In genomic region chrX:23007399-23007798, dm6 we compare ENCODE assay signal across 1 fruit fly cellular context.
TF ChIP-seq lines count a peak whose summit lies in the region.

No protein-coding gene starts in this region.

TF ChIP-seq in whole organism, embryonic, 481 proteins besides CTCF, POLR2A, EP300 and RAD21 (continued from another document and continues in another):
- no peak for TF ChIP-seq Bteb2 (GFP tag; optimal IDR thresholded peaks at IDR 0.05; lab: Kevin White, UChicago)
- peak; percentile 61 for TF ChIP-seq CG1603 (tag; optimal IDR thresholded peaks at IDR 0.05; lab: Kevin White, UChicago)
- TF ChIP-seq Dad (GFP tag; optimal IDR thresholded peaks at IDR 0.05; lab: Kevin White, UChicago): no peak
- no peak for TF ChIP-seq Poxn (GFP tag; IDR thresholded peaks at IDR 0.05; lab: Robert Waterston, UW)
- TF ChIP-seq CG3726 (GFP tag; IDR thresholded peaks at IDR 0.05; lab: Robert Waterston, UW): no peak
- no peak for TF ChIP-seq Oaz (GFP tag; IDR thresholded peaks at IDR 0.05; lab: Robert Waterston, UW)
- no peak for TF ChIP-seq kni (GFP tag; optimal IDR thresholded peaks at IDR 0.05; lab: Kevin White, UChicago)
- peak; percentile 23 for TF ChIP-seq Xbp1 (GFP tag; optimal IDR thresholded peaks at IDR 0.05; lab: Kevin White, UChicago)
- no peak for TF ChIP-seq CG16779 (GFP tag; IDR thresholded peaks at IDR 0.05; lab: Robert Waterston, UW)
- TF ChIP-seq CG15479 (GFP tag; optimal IDR thresholded peaks at IDR 0.05; lab: Kevin White, UChicago): no peak
- no peak for TF ChIP-seq tup (GFP tag; optimal IDR thresholded peaks at IDR 0.05; lab: Kevin White, UChicago)
- TF ChIP-seq CG32767 (GFP tag; IDR thresholded peaks at IDR 0.05; lab: Robert Waterston, UW): no peak
- peak; percentile 98 for TF ChIP-seq Bgb (GFP tag; IDR thresholded peaks at IDR 0.05; lab: Robert Waterston, UW; ENCODE audit: partially characterized antibody)
- no peak for TF ChIP-seq sim (GFP tag; IDR thresholded peaks at IDR 0.05; lab: Robert Waterston, UW)
- TF ChIP-seq CG9727 (GFP tag; optimal IDR thresholded peaks at IDR 0.05; lab: Kevin White, UChicago): peak; percentile 36
- no peak for TF ChIP-seq Doc2 (GFP tag; IDR thresholded peaks at IDR 0.05; lab: Robert Waterston, UW)
- peak; percentile 93 for TF ChIP-seq CG3995 (GFP tag; optimal IDR thresholded peaks at IDR 0.05; lab: Kevin White, UChicago)
- TF ChIP-seq pho (GFP tag; optimal IDR thresholded peaks at IDR 0.05; lab: Kevin White, UChicago): no peak
- TF ChIP-seq esg (GFP tag; conservative IDR thresholded peaks at IDR 0.05; lab: Robert Waterston, UW): no peak
- no peak for TF ChIP-seq CG33557 (GFP tag; optimal IDR thresholded peaks at IDR 0.05; lab: Kevin White, UChicago)
- TF ChIP-seq slp2 (GFP tag; optimal IDR thresholded peaks at IDR 0.05; lab: Kevin White, UChicago): no peak
- no peak for TF ChIP-seq h (optimal IDR thresholded peaks at IDR 0.05; lab: Kevin White, UChicago)
- no peak for TF ChIP-seq crc (GFP tag; optimal IDR thresholded peaks at IDR 0.05; lab: Kevin White, UChicago)
- no peak for TF ChIP-seq CG7786 (GFP tag; optimal IDR thresholded peaks at IDR 0.05; lab: Kevin White, UChicago)
- TF ChIP-seq unpg (GFP tag; optimal IDR thresholded peaks at IDR 0.05; lab: Kevin White, UChicago): peak; percentile 43
- no peak for TF ChIP-seq ewg (GFP tag; optimal IDR thresholded peaks at IDR 0.05; lab: Kevin White, UChicago)
- TF ChIP-seq Taf1 (GFP tag; IDR thresholded peaks at IDR 0.05; lab: Robert Waterston, UW): no peak
- TF ChIP-seq mld (GFP tag; IDR thresholded peaks at IDR 0.05; lab: Robert Waterston, UW; ENCODE audit: partially characterized antibody): peak; percentile 97
- TF ChIP-seq CG34376 (GFP tag; optimal IDR thresholded peaks at IDR 0.05; lab: Kevin White, UChicago): no peak
- no peak for TF ChIP-seq CG17385 (GFP tag; optimal IDR thresholded peaks at IDR 0.05; lab: Kevin White, UChicago)
- TF ChIP-seq oc (tag; optimal IDR thresholded peaks at IDR 0.05; lab: Kevin White, UChicago): no peak
- TF ChIP-seq nerfin-2 (GFP tag; IDR thresholded peaks at IDR 0.05; lab: Robert Waterston, UW; ENCODE audit: partially characterized antibody): peak; percentile 97
- TF ChIP-seq tna (GFP tag; IDR thresholded peaks at IDR 0.05; lab: Robert Waterston, UW; ENCODE audit: partially characterized antibody): peak; percentile 98
- no peak for TF ChIP-seq zf30C (GFP tag; optimal IDR thresholded peaks at IDR 0.05; lab: Kevin White, UChicago)
- TF ChIP-seq HLH4C (GFP tag; IDR thresholded peaks at IDR 0.05; lab: Robert Waterston, UW; ENCODE audit: partially characterized antibody): peak; percentile 97
- TF ChIP-seq CG7372 (GFP tag; IDR thresholded peaks at IDR 0.05; lab: Robert Waterston, UW): no peak
- TF ChIP-seq CG17361 (GFP tag; IDR thresholded peaks at IDR 0.05; lab: Robert Waterston, UW): peak; percentile 51; the same call in 2 of the 3 replicates
- no peak for TF ChIP-seq jigr1 (GFP tag; IDR thresholded peaks at IDR 0.05; lab: Robert Waterston, UW)
- TF ChIP-seq run (tag; optimal IDR thresholded peaks at IDR 0.05; lab: Kevin White, UChicago): no peak
- TF ChIP-seq CG6813 (GFP tag; optimal IDR thresholded peaks at IDR 0.05; lab: Kevin White, UChicago): no peak
- no peak for TF ChIP-seq rib (GFP tag; IDR thresholded peaks at IDR 0.05; lab: Robert Waterston, UW)
- TF ChIP-seq CG12071 (GFP tag; optimal IDR thresholded peaks at IDR 0.05; lab: Kevin White, UChicago): no peak
- TF ChIP-seq CG6765 (GFP tag; optimal IDR thresholded peaks at IDR 0.05; lab: Kevin White, UChicago): no peak
- TF ChIP-seq CG18599 (GFP tag; optimal IDR thresholded peaks at IDR 0.05; lab: Kevin White, UChicago): no peak
- no peak for TF ChIP-seq CG8944 (GFP tag; optimal IDR thresholded peaks at IDR 0.05; lab: Kevin White, UChicago)
- TF ChIP-seq cas (GFP tag; IDR thresholded peaks at IDR 0.05; lab: Robert Waterston, UW): no peak
- peak; percentile 70; the same call in 1 of the 3 replicates for TF ChIP-seq CG2199 (GFP tag; IDR thresholded peaks at IDR 0.05; lab: Robert Waterston, UW)
- no peak for TF ChIP-seq Ada2b (GFP tag; IDR thresholded peaks at IDR 0.05; lab: Robert Waterston, UW)
- TF ChIP-seq BEAF-32 (GFP tag; optimal IDR thresholded peaks at IDR 0.05; lab: Kevin White, UChicago): peak; percentile 91
- TF ChIP-seq Dll (GFP tag; IDR thresholded peaks at IDR 0.05; lab: Robert Waterston, UW; ENCODE audit: partially characterized antibody): peak; percentile 93
- no peak for TF ChIP-seq CG13296 (GFP tag; optimal IDR thresholded peaks at IDR 0.05; lab: Kevin White, UChicago)
- TF ChIP-seq CG12659 (GFP tag; optimal IDR thresholded peaks at IDR 0.05; lab: Kevin White, UChicago): peak; percentile 50
- TF ChIP-seq Ravus (GFP tag; IDR thresholded peaks at IDR 0.05; lab: Robert Waterston, UW): no peak
- TF ChIP-seq Scr (GFP tag; IDR thresholded peaks at IDR 0.05; lab: Robert Waterston, UW; ENCODE audit: partially characterized antibody): peak; percentile 95
- no peak for TF ChIP-seq Mes4 (GFP tag; optimal IDR thresholded peaks at IDR 0.05; lab: Kevin White, UChicago)
- TF ChIP-seq abd-A (tag; optimal IDR thresholded peaks at IDR 0.05; lab: Kevin White, UChicago): no peak
- TF ChIP-seq p53 (GFP tag; optimal IDR thresholded peaks at IDR 0.05; lab: Kevin White, UChicago): no peak
- peak; percentile 29 for TF ChIP-seq CG11504 (tag; optimal IDR thresholded peaks at IDR 0.05; lab: Kevin White, UChicago)
- no peak for TF ChIP-seq CG8089 (GFP tag; optimal IDR thresholded peaks at IDR 0.05; lab: Kevin White, UChicago)
- no peak for TF ChIP-seq CG14014 (GFP tag; IDR thresholded peaks at IDR 0.05; lab: Robert Waterston, UW)
- peak; percentile 39 for TF ChIP-seq Sox100B (GFP tag; optimal IDR thresholded peaks at IDR 0.05; lab: Kevin White, UChicago)
- TF ChIP-seq bcd (GFP tag; optimal IDR thresholded peaks at IDR 0.05; lab: Kevin White, UChicago): no peak
- peak; percentile 38; the same call in 1 of the 2 replicates for TF ChIP-seq ssp (GFP tag; IDR thresholded peaks at IDR 0.05; lab: Robert Waterston, UW)
- TF ChIP-seq CG4360 (GFP tag; IDR thresholded peaks at IDR 0.05; lab: Robert Waterston, UW): no peak
- TF ChIP-seq Fer1 (GFP tag; optimal IDR thresholded peaks at IDR 0.05; lab: Kevin White, UChicago): no peak
- TF ChIP-seq ERR (GFP tag; optimal IDR thresholded peaks at IDR 0.05; lab: Kevin White, UChicago): no peak
- no peak for TF ChIP-seq gsb-n (tag; optimal IDR thresholded peaks at IDR 0.05; lab: Kevin White, UChicago)
- TF ChIP-seq gro (GFP tag; optimal IDR thresholded peaks at IDR 0.05; lab: Kevin White, UChicago): no peak
- no peak for TF ChIP-seq fd96Cb (tag; optimal IDR thresholded peaks at IDR 0.05; lab: Kevin White, UChicago)
- no peak for TF ChIP-seq CG4820 (GFP tag; optimal IDR thresholded peaks at IDR 0.05; lab: Kevin White, UChicago)
- no peak for TF ChIP-seq dmrt11E (tag; optimal IDR thresholded peaks at IDR 0.05; lab: Kevin White, UChicago)
- TF ChIP-seq Med (GFP tag; lab: Kevin White, UChicago): peak; percentile 82
- no peak for TF ChIP-seq CG1602 (GFP tag; optimal IDR thresholded peaks at IDR 0.05; lab: Kevin White, UChicago)
- no peak for TF ChIP-seq eve (GFP tag; optimal IDR thresholded peaks at IDR 0.05; lab: Kevin White, UChicago)
- TF ChIP-seq dpn (GFP tag; optimal IDR thresholded peaks at IDR 0.05; lab: Kevin White, UChicago): no peak
- peak; percentile 52; the same call in 1 of the 3 replicates for TF ChIP-seq dysf (GFP tag; IDR thresholded peaks at IDR 0.05; lab: Robert Waterston, UW)
- peak; percentile 1 for TF ChIP-seq CG4424 (GFP tag; optimal IDR thresholded peaks at IDR 0.05; lab: Kevin White, UChicago)
- TF ChIP-seq Fer2 (tag; optimal IDR thresholded peaks at IDR 0.05; lab: Kevin White, UChicago): no peak
- TF ChIP-seq CG14860 (GFP tag; IDR thresholded peaks at IDR 0.05; lab: Robert Waterston, UW; ENCODE audit: partially characterized antibody): peak; percentile 96
- TF ChIP-seq CoRest (tag; optimal IDR thresholded peaks at IDR 0.05; lab: Kevin White, UChicago): peak; percentile 50
- TF ChIP-seq MTF-1 (GFP tag; optimal IDR thresholded peaks at IDR 0.05; lab: Kevin White, UChicago; ENCODE audit: borderline replicate concordance): no peak
- no peak for TF ChIP-seq lilli (GFP tag; optimal IDR thresholded peaks at IDR 0.05; lab: Kevin White, UChicago)
- TF ChIP-seq jumu (GFP tag; optimal IDR thresholded peaks at IDR 0.05; lab: Kevin White, UChicago): no peak
- no peak for TF ChIP-seq gsb (GFP tag; IDR thresholded peaks at IDR 0.05; lab: Robert Waterston, UW)
- peak; percentile 11 for TF ChIP-seq sd (tag; optimal IDR thresholded peaks at IDR 0.05; lab: Kevin White, UChicago)
- TF ChIP-seq peb (GFP tag; IDR thresholded peaks at IDR 0.05; lab: Robert Waterston, UW): no peak
- TF ChIP-seq CG1024 (GFP tag; IDR thresholded peaks at IDR 0.05; lab: Robert Waterston, UW): peak; percentile 26; the same call in 1 of the 2 replicates
- TF ChIP-seq MESR4 (GFP tag; optimal IDR thresholded peaks at IDR 0.05; lab: Kevin White, UChicago): no peak
- TF ChIP-seq chm (GFP tag; IDR thresholded peaks at IDR 0.05; lab: Robert Waterston, UW): no peak
- TF ChIP-seq dmrt99B (tag; optimal IDR thresholded peaks at IDR 0.05; lab: Kevin White, UChicago): peak; percentile 30
- TF ChIP-seq vfl (GFP tag; optimal IDR thresholded peaks at IDR 0.05; lab: Kevin White, UChicago): no peak
- peak; percentile 7 for TF ChIP-seq grau (tag; optimal IDR thresholded peaks at IDR 0.05; lab: Kevin White, UChicago)
- no peak for TF ChIP-seq CG9609 (GFP tag; optimal IDR thresholded peaks at IDR 0.05; lab: Kevin White, UChicago)
- no peak for TF ChIP-seq lab (GFP tag; optimal IDR thresholded peaks at IDR 0.05; lab: Kevin White, UChicago)
- TF ChIP-seq CG17802 (tag; optimal IDR thresholded peaks at IDR 0.05; lab: Kevin White, UChicago): no peak
- peak; percentile 38 for TF ChIP-seq CG2712 (tag; optimal IDR thresholded peaks at IDR 0.05; lab: Kevin White, UChicago)
- no peak for TF ChIP-seq CG14050 (GFP tag; IDR thresholded peaks at IDR 0.05; lab: Robert Waterston, UW)
- no peak for TF ChIP-seq CG12219 (GFP tag; optimal IDR thresholded peaks at IDR 0.05; lab: Kevin White, UChicago)
- peak in 1 of 2 experiments; percentile 25 for TF ChIP-seq bsh (GFP tag; optimal IDR thresholded peaks at IDR 0.05; lab: Kevin White, UChicago)
- no peak for TF ChIP-seq CHES-1-like (GFP tag; optimal IDR thresholded peaks at IDR 0.05; lab: Kevin White, UChicago)
- TF ChIP-seq Neu2 (GFP tag; optimal IDR thresholded peaks at IDR 0.05; lab: Kevin White, UChicago; ENCODE audit: borderline replicate concordance): no peak
- no peak for TF ChIP-seq tio (GFP tag; optimal IDR thresholded peaks at IDR 0.05; lab: Kevin White, UChicago)
- TF ChIP-seq knrl (GFP tag; IDR thresholded peaks at IDR 0.05; lab: Robert Waterston, UW; ENCODE audit: partially characterized antibody): peak; percentile 97
- TF ChIP-seq CG11723 (GFP tag; optimal IDR thresholded peaks at IDR 0.05; lab: Kevin White, UChicago): no peak
- TF ChIP-seq CG43689 (GFP tag; IDR thresholded peaks at IDR 0.05; lab: Robert Waterston, UW): no peak
- no peak for TF ChIP-seq CG13624 (GFP tag; optimal IDR thresholded peaks at IDR 0.05; lab: Kevin White, UChicago)
- peak; percentile 40; the same call in 1 of the 2 replicates for TF ChIP-seq vvl (GFP tag; IDR thresholded peaks at IDR 0.05; lab: Robert Waterston, UW)
- no peak for TF ChIP-seq ara (GFP tag; IDR thresholded peaks at IDR 0.05; lab: Robert Waterston, UW)
- no peak for TF ChIP-seq CG10209 (GFP tag; optimal IDR thresholded peaks at IDR 0.05; lab: Kevin White, UChicago)
- no peak for TF ChIP-seq hth (optimal IDR thresholded peaks at IDR 0.05; lab: Kevin White, UChicago)
- no peak for TF ChIP-seq CG15696 (tag; optimal IDR thresholded peaks at IDR 0.05; lab: Kevin White, UChicago)
- TF ChIP-seq CG11398 (GFP tag; optimal IDR thresholded peaks at IDR 0.05; lab: Kevin White, UChicago): no peak
- no peak for TF ChIP-seq wor (GFP tag; IDR thresholded peaks at IDR 0.05; lab: Robert Waterston, UW)
- TF ChIP-seq fu2 (GFP tag; optimal IDR thresholded peaks at IDR 0.05; lab: Kevin White, UChicago): no peak
- TF ChIP-seq Atf3 (GFP tag; optimal IDR thresholded peaks at IDR 0.05; lab: Kevin White, UChicago): no peak
- peak; percentile 95 for TF ChIP-seq chinmo (GFP tag; IDR thresholded peaks at IDR 0.05; lab: Robert Waterston, UW; ENCODE audit: partially characterized antibody)
- TF ChIP-seq CG3847 (GFP tag; IDR thresholded peaks at IDR 0.05; lab: Robert Waterston, UW): peak; percentile 50; the same call in 1 of the 2 replicates
- no peak for TF ChIP-seq CG16863 (GFP tag; optimal IDR thresholded peaks at IDR 0.05; lab: Kevin White, UChicago)
- TF ChIP-seq Dref (GFP tag; IDR thresholded peaks at IDR 0.05; lab: Robert Waterston, UW): peak; percentile 94
- TF ChIP-seq CG12744 (GFP tag; optimal IDR thresholded peaks at IDR 0.05; lab: Kevin White, UChicago): no peak
- no peak for TF ChIP-seq repo (GFP tag; optimal IDR thresholded peaks at IDR 0.05; lab: Kevin White, UChicago)
- TF ChIP-seq Adf1 (GFP tag; IDR thresholded peaks at IDR 0.05; lab: Robert Waterston, UW): no peak
- no peak for TF ChIP-seq CG12942 (GFP tag; optimal IDR thresholded peaks at IDR 0.05; lab: Kevin White, UChicago)
- no peak for TF ChIP-seq Gsc (GFP tag; IDR thresholded peaks at IDR 0.05; lab: Robert Waterston, UW)
- no peak for TF ChIP-seq CG15011 (GFP tag; optimal IDR thresholded peaks at IDR 0.05; lab: Kevin White, UChicago)
- TF ChIP-seq CG6683 (GFP tag; optimal IDR thresholded peaks at IDR 0.05; lab: Kevin White, UChicago): no peak
- peak; percentile 84 for TF ChIP-seq CG2116 (GFP tag; optimal IDR thresholded peaks at IDR 0.05; lab: Kevin White, UChicago)
- TF ChIP-seq Chrac-16 (GFP tag; optimal IDR thresholded peaks at IDR 0.05; lab: Kevin White, UChicago): no peak
- TF ChIP-seq nerfin-1 (tag; optimal IDR thresholded peaks at IDR 0.05; lab: Kevin White, UChicago): no peak
- no peak for TF ChIP-seq CG30431 (GFP tag; optimal IDR thresholded peaks at IDR 0.05; lab: Kevin White, UChicago)
- TF ChIP-seq sug (tag; optimal IDR thresholded peaks at IDR 0.05; lab: Kevin White, UChicago): peak; percentile 7
- peak; percentile 99 for TF ChIP-seq hb (GFP tag; IDR thresholded peaks at IDR 0.05; lab: Robert Waterston, UW; ENCODE audit: partially characterized antibody)
- no peak for TF ChIP-seq pb (GFP tag; optimal IDR thresholded peaks at IDR 0.05; lab: Kevin White, UChicago)
- TF ChIP-seq CG4328 (GFP tag; optimal IDR thresholded peaks at IDR 0.05; lab: Kevin White, UChicago): no peak
- TF ChIP-seq tin (GFP tag; optimal IDR thresholded peaks at IDR 0.05; lab: Kevin White, UChicago): no peak
- TF ChIP-seq HLH3B (GFP tag; IDR thresholded peaks at IDR 0.05; lab: Robert Waterston, UW): no peak
